Worm (Caenorhabditis elegans): ENCODE results near the gene arl-8.

Gene arl-8

ce11 chrIV:14790579-14790978 is 7.4 kb upstream of the arl-8 start:
- TF ChIP-seq ama-1 (optimal IDR thresholded peaks at IDR 0.05) (peak; percentile 13), C38D4.7 (GFP tag; optimal IDR thresholded peaks at IDR 0.05) (no peak)

ce11 chrIV:14792602-14793232 is 5.2 kb upstream of the arl-8 start, which contains the start of gene gdi-1:
gdi-1 (minus strand) TSS chrIV:14792887.
- TF ChIP-seq ceh-9 (tag; optimal IDR thresholded peaks at IDR 0.05) = no peak
- TF ChIP-seq ref-2 (tag; optimal IDR thresholded peaks at IDR 0.05) = no peak
- no peak for TF ChIP-seq rnt-1 (tag; optimal IDR thresholded peaks at IDR 0.05)
- no peak for TF ChIP-seq tbx-2 (tag; optimal IDR thresholded peaks at IDR 0.05)
- no peak for TF ChIP-seq ttx-3 (tag; optimal IDR thresholded peaks at IDR 0.05)
- no peak for TF ChIP-seq ahr-1 (tag; optimal IDR thresholded peaks at IDR 0.05)
- no peak for TF ChIP-seq fkh-10 (GFP tag; optimal IDR thresholded peaks at IDR 0.05)
- no peak for TF ChIP-seq fax-1 (tag; optimal IDR thresholded peaks at IDR 0.05)
- no peak for TF ChIP-seq C08G9.2 (tag; optimal IDR thresholded peaks at IDR 0.05)
- TF ChIP-seq ceh-22 (tag; optimal IDR thresholded peaks at IDR 0.05) = no peak
- TF ChIP-seq hlh-30 (tag; optimal IDR thresholded peaks at IDR 0.05; ENCODE audit: insufficient read depth) = no peak
- no peak for TF ChIP-seq ceh-31 (tag; optimal IDR thresholded peaks at IDR 0.05)
- TF ChIP-seq hlh-6 (tag; optimal IDR thresholded peaks at IDR 0.05) = no peak

ce11 chrIV:14793900-14794624 is 3.9 kb upstream of the arl-8 start:
- TF ChIP-seq ref-2 (tag; optimal IDR thresholded peaks at IDR 0.05) (peak; percentile 59), dmd-4 (tag; optimal IDR thresholded peaks at IDR 0.05; ENCODE audit: borderline replicate concordance) (no peak), fax-1 (tag; optimal IDR thresholded peaks at IDR 0.05) (no peak), K02D7.2 (tag; optimal IDR thresholded peaks at IDR 0.05) (no peak), ceh-18 (tag; optimal IDR thresholded peaks at IDR 0.05) (peak; percentile 30), ceh-14 (tag; optimal IDR thresholded peaks at IDR 0.05) (peak; percentile 7), unc-86 (tag; optimal IDR thresholded peaks at IDR 0.05) (no peak), hlh-15 (tag; optimal IDR thresholded peaks at IDR 0.05) (no peak), pha-4 (tag; optimal IDR thresholded peaks at IDR 0.05) (no peak), pat-9 (tag; optimal IDR thresholded peaks at IDR 0.05) (no peak), ceh-45 (GFP tag; IDR thresholded peaks at IDR 0.05) (no peak), ceh-48 (tag; optimal IDR thresholded peaks at IDR 0.05) (peak; percentile 94), C38D4.7 (GFP tag; optimal IDR thresholded peaks at IDR 0.05) (peak; percentile 1), pqm-1 (tag; optimal IDR thresholded peaks at IDR 0.05) (no peak), ceh-22 (tag; optimal IDR thresholded peaks at IDR 0.05) (no peak), pros-1 (tag; optimal IDR thresholded peaks at IDR 0.05) (peak; percentile 2), ceh-6 (GFP tag; optimal IDR thresholded peaks at IDR 0.05) (peak; percentile 27), ceh-31 (tag; optimal IDR thresholded peaks at IDR 0.05) (peak; percentile 63), tbx-2 (tag; optimal IDR thresholded peaks at IDR 0.05) (peak; percentile 36), hlh-8 (tag; optimal IDR thresholded peaks at IDR 0.05) (no peak), ztf-16 (tag; optimal IDR thresholded peaks at IDR 0.05) (no peak), ceh-19 (GFP tag; optimal IDR thresholded peaks at IDR 0.05) (peak; percentile 50), ets-4 (tag; optimal IDR thresholded peaks at IDR 0.05) (peak; percentile 51), nhr-11 (tag; optimal IDR thresholded peaks at IDR 0.05) (no peak), ceh-9 (tag; optimal IDR thresholded peaks at IDR 0.05) (no peak), lin-11 (tag; optimal IDR thresholded peaks at IDR 0.05) (no peak), npax-4 (tag; optimal IDR thresholded peaks at IDR 0.05) (no peak), fkh-10 (GFP tag; optimal IDR thresholded peaks at IDR 0.05) (peak; percentile 34), F13H6.1 (tag; optimal IDR thresholded peaks at IDR 0.05) (no peak), ceh-2 (tag; optimal IDR thresholded peaks at IDR 0.05) (no peak), rnt-1 (tag; optimal IDR thresholded peaks at IDR 0.05) (peak; percentile 61), nfya-1 (tag; optimal IDR thresholded peaks at IDR 0.05) (peak; percentile 75), ceh-24 (tag; optimal IDR thresholded peaks at IDR 0.05) (no peak), dve-1 (tag; optimal IDR thresholded peaks at IDR 0.05) (no peak), syd-9 (tag; optimal IDR thresholded peaks at IDR 0.05) (peak; percentile 13), fkh-6 (tag; optimal IDR thresholded peaks at IDR 0.05) (no peak), pha-2 (tag; optimal IDR thresholded peaks at IDR 0.05) (peak; percentile 27), ceh-34 (tag; optimal IDR thresholded peaks at IDR 0.05) (peak; percentile 74), hlh-30 (tag; optimal IDR thresholded peaks at IDR 0.05; ENCODE audit: insufficient read depth) (peak; percentile 21), ahr-1 (tag; optimal IDR thresholded peaks at IDR 0.05) (no peak)

Data from whole organism, late embryonic.